Fruit fly (Drosophila melanogaster) whole organism, embryonic: Measurements from ENCODE around the gene Send2.

Source experiments
- Atf3 ChIP-seq: fragments of 200-800 bp; sonication (Bioruptor generic); optimal IDR thresholded peaks from 3 replicates; lab custom pipeline; 2016; ENCODE audit warnings: missing biosample characterization, missing genetic modification characterization
- CG11085 ChIP-seq: fragments of 200-800 bp; sonication (Bioruptor generic); IDR thresholded peaks from 2 replicates; pipeline ENCODE4 v1.3.6; 2022; ENCODE audit warnings: missing biosample characterization, missing genetic modification characterization
- CG11247 ChIP-seq: fragments of 200-800 bp; sonication (Bioruptor generic); IDR thresholded peaks from 2 replicates; pipeline ENCODE4 v1.3.6; 2022; ENCODE audit warnings: missing biosample characterization, missing genetic modification characterization
- CG11696 ChIP-seq: fragments of 200-800 bp; sonication (Bioruptor generic); IDR thresholded peaks from 2 replicates; pipeline ENCODE4 v1.3.6; 2022; ENCODE audit warnings: missing biosample characterization, missing genetic modification characterization
- CG12236 ChIP-seq: fragments of 200-800 bp; sonication (Bioruptor generic); optimal IDR thresholded peaks from 2 replicates; lab custom pipeline; 2016; ENCODE audit warnings: missing biosample characterization, missing genetic modification characterization
- CG12299 ChIP-seq: fragments of 200-800 bp; sonication (Bioruptor generic); optimal IDR thresholded peaks from 2 replicates; lab custom pipeline; 2018; ENCODE audit warnings: missing biosample characterization, mild to moderate bottlenecking, missing genetic modification characterization
- CG12659 ChIP-seq: fragments of 200-800 bp; sonication (Bioruptor generic); optimal IDR thresholded peaks from 3 replicates; lab custom pipeline; 2017; ENCODE audit warnings: mild to moderate bottlenecking, missing biosample characterization, missing genetic modification reagents, missing genetic modification characterization
- CG12942 ChIP-seq: fragments of 200-800 bp; sonication (Bioruptor generic); optimal IDR thresholded peaks from 3 replicates; lab custom pipeline; 2016; ENCODE audit warnings: missing biosample characterization, missing genetic modification characterization
- CG13296 ChIP-seq: fragments of 200-800 bp; sonication (Bioruptor generic); optimal IDR thresholded peaks from 3 replicates; lab custom pipeline; 2018; ENCODE audit warnings: missing biosample characterization, mild to moderate bottlenecking, missing genetic modification characterization
- CG14441 ChIP-seq: fragments of 200-800 bp; sonication (Bioruptor generic); IDR thresholded peaks from 2 replicates; pipeline ENCODE4 v1.3.6; 2022; ENCODE audit warnings: missing biosample characterization, missing genetic modification characterization
- CG14860 ChIP-seq: fragments of 200-800 bp; sonication (Bioruptor generic); IDR thresholded peaks from 3 replicates; pipeline ENCODE4 v1.3.6; 2022; ENCODE audit warnings: missing biosample characterization, missing genetic modification characterization; ENCODE audit not compliant: partially characterized antibody
- CG17359 ChIP-seq: fragments of 200-800 bp; sonication (Bioruptor generic); optimal IDR thresholded peaks from 3 replicates; lab custom pipeline; 2018; ENCODE audit warnings: missing biosample characterization, mild to moderate bottlenecking, missing genetic modification characterization, moderate library complexity
- CG31224 ChIP-seq: fragments of 200-800 bp; sonication (Bioruptor generic); IDR thresholded peaks from 2 replicates; pipeline ENCODE4 v1.3.6; 2022; ENCODE audit warnings: missing biosample characterization, missing genetic modification characterization
- CG33557 ChIP-seq: fragments of 200-800 bp; sonication (Bioruptor generic); optimal IDR thresholded peaks from 2 replicates; lab custom pipeline; 2019; ENCODE audit warnings: missing biosample characterization, mild to moderate bottlenecking, missing genetic modification characterization, moderate library complexity
- CG7372 ChIP-seq: fragments of 200-800 bp; sonication (Bioruptor generic); IDR thresholded peaks from 2 replicates; pipeline ENCODE4 v1.3.6; 2022; ENCODE audit warnings: missing biosample characterization, missing genetic modification characterization
- CG7987 ChIP-seq: fragments of 200-800 bp; sonication (Bioruptor generic); optimal IDR thresholded peaks from 2 replicates; lab custom pipeline; 2018; ENCODE audit warnings: missing biosample characterization, mild to moderate bottlenecking, missing genetic modification characterization, moderate library complexity
- CG8478 ChIP-seq: fragments of >200 bp; optimal IDR thresholded peaks from 2 replicates; lab custom pipeline; 2018
- Drgx ChIP-seq: fragments of 200-800 bp; sonication (Bioruptor generic); IDR thresholded peaks from 2 replicates; pipeline ENCODE4 v1.3.6; 2022; ENCODE audit warnings: missing biosample characterization, missing genetic modification characterization
- HLH4C ChIP-seq: fragments of 200-800 bp; sonication (Bioruptor generic); IDR thresholded peaks from 3 replicates; pipeline ENCODE4 v1.3.6; 2022; ENCODE audit warnings: missing biosample characterization, missing genetic modification characterization; ENCODE audit not compliant: partially characterized antibody
- Jarid2 ChIP-seq: fragments of 200-800 bp; sonication (Bioruptor generic); optimal IDR thresholded peaks from 3 replicates; lab custom pipeline; 2017; ENCODE audit warnings: mild to moderate bottlenecking, missing biosample characterization, missing genetic modification reagents, missing genetic modification characterization
- Lim3 ChIP-seq: fragments of 200-800 bp; sonication (Bioruptor generic); IDR thresholded peaks from 2 replicates; pipeline ENCODE4 v1.3.6; 2022; ENCODE audit warnings: missing biosample characterization, missing genetic modification characterization
- Mad ChIP-seq: fragments of 200-800 bp; sonication (Bioruptor generic); optimal IDR thresholded peaks from 2 replicates; lab custom pipeline; 2016; ENCODE audit warnings: missing biosample characterization, missing genetic modification characterization
- NFAT ChIP-seq: fragments of 200-800 bp; sonication (Bioruptor generic); IDR thresholded peaks from 2 replicates; pipeline ENCODE4 v1.3.6; 2022; ENCODE audit warnings: missing biosample characterization, missing genetic modification characterization
- Oli ChIP-seq: fragments of 200-800 bp; sonication (Bioruptor generic); optimal IDR thresholded peaks from 2 replicates; lab custom pipeline; 2018; ENCODE audit warnings: missing biosample characterization, mild to moderate bottlenecking, missing genetic modification characterization, moderate library complexity
- Pdp1 ChIP-seq, 2 experiments: fragments of 200-800 bp; sonication (Bioruptor generic); optimal IDR thresholded peaks; 3 replicates each; lab custom pipeline; 2016; ENCODE audit warnings: missing biosample characterization in 2 of 2, missing genetic modification characterization in 2 of 2, mild to moderate bottlenecking in 1 of 2, moderate library complexity in 1 of 2
- Ravus ChIP-seq: fragments of 200-800 bp; sonication (Bioruptor generic); IDR thresholded peaks from 2 replicates; pipeline ENCODE4 v1.3.6; 2022; ENCODE audit warnings: missing biosample characterization, missing genetic modification characterization
- Spps ChIP-seq: fragments of 200-800 bp; sonication (Bioruptor generic); optimal IDR thresholded peaks from 2 replicates; lab custom pipeline; 2018; ENCODE audit warnings: missing biosample characterization, mild to moderate bottlenecking, missing genetic modification characterization
- Xrp1 ChIP-seq: fragments of 200-800 bp; sonication (Bioruptor generic); IDR thresholded peaks from 2 replicates; pipeline ENCODE4 v1.3.6; 2022; ENCODE audit warnings: missing biosample characterization, missing genetic modification characterization
- amos ChIP-seq: fragments of 200-800 bp; sonication (Bioruptor generic); IDR thresholded peaks from 2 replicates; pipeline ENCODE4 v1.3.6; 2022; ENCODE audit warnings: missing biosample characterization, missing genetic modification characterization; ENCODE audit not compliant: partially characterized antibody
- az2 ChIP-seq: fragments of 200-800 bp; sonication (Bioruptor generic); optimal IDR thresholded peaks from 3 replicates; lab custom pipeline; 2016; ENCODE audit warnings: missing biosample characterization, missing genetic modification characterization
- caup ChIP-seq: fragments of 200-800 bp; sonication (Bioruptor generic); optimal IDR thresholded peaks from 3 replicates; lab custom pipeline; 2017; ENCODE audit warnings: missing biosample characterization, mild to moderate bottlenecking, missing genetic modification characterization, moderate library complexity; ENCODE audit not compliant: severe bottlenecking
- chm ChIP-seq: fragments of 200-800 bp; sonication (Bioruptor generic); IDR thresholded peaks from 2 replicates; pipeline ENCODE4 v1.3.6; 2022; ENCODE audit warnings: missing biosample characterization, missing genetic modification characterization
- dan ChIP-seq: fragments of 200-800 bp; sonication (Bioruptor generic); IDR thresholded peaks from 2 replicates; pipeline ENCODE4 v1.3.6; 2022; ENCODE audit warnings: missing biosample characterization, missing genetic modification characterization
- fd3F ChIP-seq: fragments of 200-800 bp; sonication (Bioruptor generic); optimal IDR thresholded peaks from 2 replicates; lab custom pipeline; 2018; ENCODE audit warnings: missing biosample characterization, mild to moderate bottlenecking, missing genetic modification characterization, moderate library complexity
- fu2 ChIP-seq: fragments of 200-800 bp; sonication (Bioruptor generic); optimal IDR thresholded peaks from 2 replicates; lab custom pipeline; 2016; ENCODE audit warnings: missing biosample characterization, missing genetic modification characterization
- gcm2 ChIP-seq: fragments of 200-800 bp; sonication (Bioruptor generic); optimal IDR thresholded peaks from 2 replicates; lab custom pipeline; 2016; ENCODE audit warnings: missing biosample characterization, missing genetic modification characterization
- gem ChIP-seq: fragments of 200-800 bp; sonication (Bioruptor generic); optimal IDR thresholded peaks from 2 replicates; lab custom pipeline; 2019; ENCODE audit warnings: missing biosample characterization, mild to moderate bottlenecking, missing genetic modification characterization, moderate library complexity
- jigr1 ChIP-seq: fragments of 200-800 bp; sonication (Bioruptor generic); IDR thresholded peaks from 3 replicates; pipeline ENCODE4 v1.3.6; 2022; ENCODE audit warnings: missing biosample characterization, missing genetic modification characterization
- ken ChIP-seq: fragments of 200-800 bp; sonication (Bioruptor generic); IDR thresholded peaks from 3 replicates; pipeline ENCODE4 v1.3.6; 2022; ENCODE audit warnings: missing biosample characterization, missing genetic modification characterization
- luna ChIP-seq: fragments of 200-800 bp; sonication (Bioruptor generic); optimal IDR thresholded peaks from 2 replicates; lab custom pipeline; 2016; ENCODE audit warnings: missing biosample characterization, missing genetic modification characterization
- otp ChIP-seq: fragments of 200-800 bp; sonication (Bioruptor generic); IDR thresholded peaks from 3 replicates; pipeline ENCODE4, ENCODE4 v1.3.6; 2022; ENCODE audit warnings: missing biosample characterization, missing genetic modification characterization
- ranshi ChIP-seq: fragments of 200-800 bp; sonication (Bioruptor generic); IDR thresholded peaks from 2 replicates; pipeline ENCODE4 v1.3.6; 2022; ENCODE audit warnings: missing biosample characterization, missing genetic modification characterization
- sc ChIP-seq, 3 experiments: fragments of >200 bp in 2 of 3; fragments of 200-800 bp in 1 of 3; sonication (Bioruptor generic) in 1 of 3; optimal IDR thresholded peaks; 2 replicates in 2 of 3; 3 replicates in 1 of 3; lab custom pipeline; 2017; ENCODE audit warnings: mild to moderate bottlenecking in 1 of 3, missing biosample characterization in 1 of 3, missing genetic modification characterization in 1 of 3, missing genetic modification reagents in 1 of 3
- scrt ChIP-seq: fragments of 200-800 bp; sonication (Bioruptor generic); optimal IDR thresholded peaks from 2 replicates; lab custom pipeline; 2018; ENCODE audit warnings: missing biosample characterization, mild to moderate bottlenecking, missing genetic modification characterization, moderate library complexity
- seq ChIP-seq: fragments of 200-800 bp; sonication (Bioruptor generic); IDR thresholded peaks from 2 replicates; pipeline ENCODE4 v1.3.6; 2022; ENCODE audit warnings: missing biosample characterization, missing genetic modification characterization
- sr ChIP-seq: fragments of 200-800 bp; sonication (Bioruptor generic); IDR thresholded peaks from 3 replicates; pipeline ENCODE4 v1.3.6; 2022; ENCODE audit warnings: missing biosample characterization, missing genetic modification characterization
- sug ChIP-seq: fragments of 200-800 bp; optimal IDR thresholded peaks from 2 replicates; lab custom pipeline; 2019; ENCODE audit warnings: missing biosample characterization, mild to moderate bottlenecking, missing genetic modification characterization, moderate library complexity
- ttk ChIP-seq: fragments of 200-800 bp; sonication (Bioruptor generic); IDR thresholded peaks from 2 replicates; pipeline ENCODE4 v2.1.2; 2022; ENCODE audit warnings: missing biosample characterization, missing genetic modification characterization
- wek ChIP-seq: fragments of 200-800 bp; sonication (Bioruptor generic); optimal IDR thresholded peaks from 3 replicates; lab custom pipeline; 2018; ENCODE audit warnings: missing biosample characterization, mild to moderate bottlenecking, missing genetic modification characterization, moderate library complexity

The Send2 gene

dm6 chr2L:14373250-14373649 is 26.8 kb upstream of the Send2 start (continued):
- TF ChIP-seq CG11247 = no peak
- TF ChIP-seq CG8478 (lab: Kevin White, UChicago) = no peak
- no peak for TF ChIP-seq scrt (GFP tag; lab: Kevin White, UChicago)

dm6 chr2L:14372254-14372717 is 25.8 kb upstream of the Send2 start:
- TF ChIP-seq HLH4C (no peak), gcm2 (peak; percentile 41), seq (GFP tag; lab: Robert Waterston, UW) (peak; percentile 76), jigr1 (GFP tag; lab: Robert Waterston, UW) (0 out of 3 replicates have a peak, but pooled peaks have one; percentile 9), gem (tag; lab: Kevin White, UChicago) (peak; percentile 92), ranshi (GFP tag; lab: Robert Waterston, UW) (0 out of 2 replicates have a peak, but pooled peaks have one; percentile 56), dan (GFP tag; lab: Robert Waterston, UW) (no peak), az2 (peak; percentile 79), sr (no peak), Xrp1 (GFP tag; lab: Robert Waterston, UW) (peak; percentile 66), Spps (tag; lab: Kevin White, UChicago) (no peak), CG7987 (GFP tag; lab: Kevin White, UChicago) (no peak), ttk (peak; percentile 80), CG13296 (GFP tag; lab: Kevin White, UChicago) (peak; percentile 33), sug (tag; lab: Kevin White, UChicago) (peak; percentile 59), CG12236 (GFP tag; lab: Kevin White, UChicago) (peak; percentile 59), CG33557 (GFP tag; lab: Kevin White, UChicago) (no peak), sc (optimal IDR thresholded peaks at IDR 0.05; lab: Kevin White, UChicago) (no peak), sc (GFP tag; optimal IDR thresholded peaks at IDR 0.05; lab: Kevin White, UChicago) (no peak), CG14441 (GFP tag; lab: Robert Waterston, UW) (peak; percentile 68), caup (GFP tag; lab: Kevin White, UChicago) (peak; percentile 25), CG12942 (peak; percentile 26), NFAT (GFP tag; lab: Robert Waterston, UW) (no peak), fd3F (peak; percentile 70), Jarid2 (peak; percentile 5), CG12659 (GFP tag; lab: Kevin White, UChicago) (peak; percentile 79), CG14860 (GFP tag; lab: Robert Waterston, UW) (no peak), Lim3 (GFP tag; lab: Robert Waterston, UW) (peak; percentile 8; the same call in 1 of the 2 replicates), Oli (tag; lab: Kevin White, UChicago) (peak; percentile 88), Ravus (peak; percentile 46), chm (GFP tag; lab: Robert Waterston, UW) (peak; percentile 56; the same call in 1 of the 2 replicates), wek (no peak), fu2 (peak; percentile 56), CG11696 (no peak), otp (GFP tag; lab: Robert Waterston, UW) (peak; percentile 69; the same call in 1 of the 3 replicates), CG7372 (GFP tag; lab: Robert Waterston, UW) (peak; percentile 66; the same call in 1 of the 2 replicates), Mad (GFP tag; lab: Kevin White, UChicago) (peak; percentile 12), Pdp1 (GFP tag; optimal IDR thresholded peaks at IDR 0.05; lab: Kevin White, UChicago) (peak; percentile 22 to 63), amos (GFP tag; lab: Robert Waterston, UW) (no peak), luna (peak; percentile 47), CG17359 (tag; lab: Kevin White, UChicago) (peak; percentile 70), CG12299 (tag; lab: Kevin White, UChicago) (no peak), ken (GFP tag; lab: Robert Waterston, UW) (peak; percentile 61; the same call in 1 of the 3 replicates), CG11085 (GFP tag; lab: Robert Waterston, UW) (no peak), Atf3 (GFP tag; lab: Kevin White, UChicago) (peak; percentile 49), CG31224 (GFP tag; lab: Robert Waterston, UW) (peak; percentile 61; the same call in 1 of the 2 replicates), Drgx (GFP tag; lab: Robert Waterston, UW) (no peak)
